Fruit fly (Drosophila melanogaster) whole organism, embryonic: Measurements from ENCODE around the gene CG6739.

Experiments used
- Asciz ChIP-seq: fragments of 200-800 bp; sonication (Bioruptor generic); optimal IDR thresholded peaks from 2 replicates; lab custom pipeline; 2017; ENCODE audit warnings: missing biosample characterization, mild to moderate bottlenecking, missing genetic modification characterization, missing genetic modification reagents
- BEAF-32 ChIP-seq: fragments of 200-800 bp; sonication (Bioruptor generic); optimal IDR thresholded peaks from 3 replicates; lab custom pipeline; 2017; ENCODE audit warnings: missing biosample characterization, missing genetic modification characterization, mild to moderate bottlenecking, moderate library complexity, missing genetic modification reagents
- BtbVII ChIP-seq: fragments of 200-800 bp; sonication (Bioruptor generic); optimal IDR thresholded peaks from 3 replicates; lab custom pipeline; 2017; ENCODE audit warnings: missing biosample characterization, mild to moderate bottlenecking, missing genetic modification characterization
- C15 ChIP-seq: fragments of 200-800 bp; sonication (Bioruptor generic); IDR thresholded peaks from 3 replicates; pipeline ENCODE4 v1.3.6; 2022; ENCODE audit warnings: missing biosample characterization, missing genetic modification characterization
- CG10959 ChIP-seq: fragments of 200-800 bp; sonication (Bioruptor generic); IDR thresholded peaks from 2 replicates; pipeline ENCODE4 v1.3.6; 2022; ENCODE audit warnings: missing biosample characterization, missing genetic modification characterization
- CG13287 ChIP-seq: fragments of 200-800 bp; sonication (Bioruptor generic); IDR thresholded peaks from 2 replicates; pipeline ENCODE4 v1.3.6; 2022; ENCODE audit warnings: missing biosample characterization, missing genetic modification characterization; ENCODE audit not compliant: partially characterized antibody
- CG13624 ChIP-seq: fragments of 200-800 bp; sonication (Bioruptor generic); optimal IDR thresholded peaks from 2 replicates; lab custom pipeline; 2016; ENCODE audit warnings: missing biosample characterization, missing genetic modification characterization
- CG13775 ChIP-seq: fragments of 200-800 bp; sonication (Bioruptor generic); optimal IDR thresholded peaks from 3 replicates; lab custom pipeline; 2017; ENCODE audit warnings: missing biosample characterization, mild to moderate bottlenecking, missing genetic modification characterization
- CG14860 ChIP-seq: fragments of 200-800 bp; sonication (Bioruptor generic); IDR thresholded peaks from 3 replicates; pipeline ENCODE4 v1.3.6; 2022; ENCODE audit warnings: missing biosample characterization, missing genetic modification characterization; ENCODE audit not compliant: partially characterized antibody
- CG1529 ChIP-seq: fragments of 200-800 bp; sonication (Bioruptor generic); optimal IDR thresholded peaks from 3 replicates; lab custom pipeline; 2018; ENCODE audit warnings: missing biosample characterization, missing genetic modification characterization
- CG17186 ChIP-seq: fragments of 200-800 bp; sonication (Bioruptor generic); optimal IDR thresholded peaks from 3 replicates; lab custom pipeline; 2017; ENCODE audit warnings: missing biosample characterization, missing genetic modification reagents, missing genetic modification characterization
- CG17328 ChIP-seq: fragments of 200-800 bp; sonication (Bioruptor generic); IDR thresholded peaks from 2 replicates; pipeline ENCODE4 v1.3.6; 2022; ENCODE audit warnings: missing biosample characterization, missing genetic modification characterization
- CG2129 ChIP-seq: fragments of 200-800 bp; sonication (Bioruptor generic); IDR thresholded peaks from 2 replicates; pipeline ENCODE4 v1.3.6; 2022; ENCODE audit warnings: missing biosample characterization, missing genetic modification characterization; ENCODE audit not compliant: partially characterized antibody
- CG30403 ChIP-seq: fragments of 200-800 bp; sonication (Bioruptor generic); optimal IDR thresholded peaks from 3 replicates; lab custom pipeline; 2016; ENCODE audit warnings: missing biosample characterization, missing genetic modification characterization
- CG30431 ChIP-seq: fragments of 200-800 bp; sonication (Bioruptor generic); optimal IDR thresholded peaks from 2 replicates; lab custom pipeline; 2017; ENCODE audit warnings: missing biosample characterization, missing genetic modification characterization
- CG3281 ChIP-seq: fragments of 200-800 bp; sonication (Bioruptor generic); optimal IDR thresholded peaks from 3 replicates; lab custom pipeline; 2017; ENCODE audit warnings: missing biosample characterization, mild to moderate bottlenecking, missing genetic modification characterization
- CG33213 ChIP-seq: fragments of 200-800 bp; sonication (Bioruptor generic); optimal IDR thresholded peaks from 3 replicates; lab custom pipeline; 2016; ENCODE audit warnings: missing biosample characterization, missing genetic modification characterization
- CG34224 ChIP-seq: fragments of 200-800 bp; sonication (Bioruptor generic); IDR thresholded peaks from 3 replicates; pipeline ENCODE4 v1.3.6; 2022; ENCODE audit warnings: missing biosample characterization, missing genetic modification characterization; ENCODE audit not compliant: partially characterized antibody
- CG5245 ChIP-seq: fragments of 200-800 bp; sonication (Bioruptor generic); optimal IDR thresholded peaks from 3 replicates; lab custom pipeline; 2016; ENCODE audit warnings: missing biosample characterization, missing genetic modification characterization
- CG6683 ChIP-seq: fragments of 200-800 bp; sonication (Bioruptor generic); optimal IDR thresholded peaks from 2 replicates; lab custom pipeline; 2017; ENCODE audit warnings: missing biosample characterization, mild to moderate bottlenecking, missing genetic modification characterization, missing genetic modification reagents
- Camta ChIP-seq: fragments of 200-800 bp; sonication (Bioruptor generic); optimal IDR thresholded peaks from 2 replicates; lab custom pipeline; 2016; ENCODE audit warnings: missing biosample characterization, missing genetic modification characterization
- Dad ChIP-seq: fragments of 200-800 bp; sonication (Bioruptor generic); optimal IDR thresholded peaks from 3 replicates; lab custom pipeline; 2016; ENCODE audit warnings: missing biosample characterization, missing genetic modification characterization
- Fer1 ChIP-seq: fragments of 200-800 bp; sonication (Bioruptor generic); optimal IDR thresholded peaks from 2 replicates; lab custom pipeline; 2017; ENCODE audit warnings: missing biosample characterization, mild to moderate bottlenecking, missing genetic modification characterization
- Fer3 ChIP-seq: fragments of 200-800 bp; sonication (Bioruptor generic); optimal IDR thresholded peaks from 2 replicates; lab custom pipeline; 2018; ENCODE audit warnings: missing biosample characterization, mild to moderate bottlenecking, missing genetic modification characterization, moderate library complexity
- Mad ChIP-seq: fragments of 200-800 bp; sonication (Bioruptor generic); optimal IDR thresholded peaks from 2 replicates; lab custom pipeline; 2016; ENCODE audit warnings: missing biosample characterization, missing genetic modification characterization
- NfI ChIP-seq: fragments of 200-800 bp; sonication (Bioruptor generic); optimal IDR thresholded peaks from 3 replicates; lab custom pipeline; 2018; ENCODE audit warnings: missing biosample characterization, mild to moderate bottlenecking, missing genetic modification characterization, moderate library complexity
- Ravus ChIP-seq: fragments of 200-800 bp; sonication (Bioruptor generic); IDR thresholded peaks from 2 replicates; pipeline ENCODE4 v1.3.6; 2022; ENCODE audit warnings: missing biosample characterization, missing genetic modification characterization
- Spps ChIP-seq: fragments of 200-800 bp; sonication (Bioruptor generic); optimal IDR thresholded peaks from 2 replicates; lab custom pipeline; 2018; ENCODE audit warnings: missing biosample characterization, mild to moderate bottlenecking, missing genetic modification characterization
- ato ChIP-seq: fragments of 200-800 bp; sonication (Bioruptor generic); IDR thresholded peaks from 2 replicates; pipeline ENCODE4 v1.3.6; 2022; ENCODE audit warnings: missing biosample characterization, missing genetic modification characterization; ENCODE audit not compliant: partially characterized antibody
- bab2 ChIP-seq: fragments of 200-800 bp; sonication (Bioruptor generic); optimal IDR thresholded peaks from 2 replicates; lab custom pipeline; 2016; ENCODE audit warnings: missing biosample characterization, missing genetic modification characterization
- dmrt99B ChIP-seq: fragments of 200-800 bp; sonication (Bioruptor generic); optimal IDR thresholded peaks from 2 replicates; lab custom pipeline; 2018; ENCODE audit warnings: missing biosample characterization, mild to moderate bottlenecking, missing genetic modification characterization, moderate library complexity
- en ChIP-seq: fragments of 200-800 bp; sonication (Bioruptor generic); optimal IDR thresholded peaks from 2 replicates; lab custom pipeline; 2016; ENCODE audit warnings: missing biosample characterization, missing genetic modification characterization
- gce ChIP-seq: fragments of 200-800 bp; sonication (Bioruptor generic); IDR thresholded peaks from 3 replicates; pipeline ENCODE4 v1.3.6; 2022; ENCODE audit warnings: missing biosample characterization, missing genetic modification characterization
- kay ChIP-seq: fragments of 200-800 bp; sonication (Bioruptor generic); optimal IDR thresholded peaks from 2 replicates; lab custom pipeline; 2016; ENCODE audit warnings: missing biosample characterization, missing genetic modification characterization
- mam ChIP-seq: fragments of 200-800 bp; sonication (Bioruptor generic); optimal IDR thresholded peaks from 3 replicates; lab custom pipeline; 2016; ENCODE audit warnings: missing biosample characterization, missing genetic modification characterization
- org-1 ChIP-seq: fragments of 200-800 bp; sonication (Bioruptor generic); optimal IDR thresholded peaks from 2 replicates; lab custom pipeline; 2017; ENCODE audit warnings: missing biosample characterization, missing genetic modification characterization
- peb ChIP-seq: fragments of 200-800 bp; sonication (Bioruptor generic); IDR thresholded peaks from 2 replicates; pipeline ENCODE4 v1.3.6; 2022; ENCODE audit warnings: missing biosample characterization, missing genetic modification characterization
- pros ChIP-seq: fragments of 200-800 bp; sonication (Bioruptor generic); optimal IDR thresholded peaks from 3 replicates; lab custom pipeline; 2019; ENCODE audit warnings: missing biosample characterization, mild to moderate bottlenecking, missing genetic modification characterization, moderate library complexity
- pzg ChIP-seq: fragments of 200-800 bp; sonication (Bioruptor generic); optimal IDR thresholded peaks from 3 replicates; lab custom pipeline; 2018; ENCODE audit warnings: missing biosample characterization, mild to moderate bottlenecking, missing genetic modification characterization, moderate library complexity
- salm ChIP-seq: fragments of 200-800 bp; sonication (Bioruptor generic); optimal IDR thresholded peaks from 2 replicates; lab custom pipeline; 2018; ENCODE audit warnings: missing biosample characterization, mild to moderate bottlenecking, missing genetic modification characterization
- sim ChIP-seq: fragments of 200-800 bp; sonication (Bioruptor generic); IDR thresholded peaks from 2 replicates; pipeline ENCODE4 v1.3.6; 2022; ENCODE audit warnings: missing biosample characterization, missing genetic modification characterization
- slbo ChIP-seq: fragments of 200-800 bp; sonication (Bioruptor generic); IDR thresholded peaks from 2 replicates; pipeline ENCODE4 v1.3.6; 2022; ENCODE audit warnings: missing biosample characterization, missing genetic modification characterization
- so ChIP-seq: fragments of 200-800 bp; sonication (Bioruptor generic); IDR thresholded peaks from 3 replicates; pipeline ENCODE4 v1.3.6; 2022; ENCODE audit warnings: missing biosample characterization, missing genetic modification characterization
- sqz ChIP-seq: fragments of 200-800 bp; sonication (Bioruptor generic); optimal IDR thresholded peaks from 3 replicates; lab custom pipeline; 2018; ENCODE audit warnings: missing biosample characterization, mild to moderate bottlenecking, missing genetic modification characterization
- stwl ChIP-seq: fragments of 200-800 bp; sonication (Bioruptor generic); optimal IDR thresholded peaks from 3 replicates; lab custom pipeline; 2018; ENCODE audit warnings: missing biosample characterization, mild to moderate bottlenecking, missing genetic modification characterization, moderate library complexity
- trem ChIP-seq: fragments of 200-800 bp; optimal IDR thresholded peaks from 3 replicates; lab custom pipeline; 2019; ENCODE audit warnings: missing biosample characterization, mild to moderate bottlenecking, missing genetic modification characterization, moderate library complexity
- tx ChIP-seq: fragments of 200-800 bp; sonication (Bioruptor generic); optimal IDR thresholded peaks from 2 replicates; lab custom pipeline; 2016; ENCODE audit warnings: missing biosample characterization, missing genetic modification characterization
- zen ChIP-seq: fragments of 200-800 bp; sonication (Bioruptor generic); optimal IDR thresholded peaks from 3 replicates; lab custom pipeline; 2018; ENCODE audit warnings: missing biosample characterization, mild to moderate bottlenecking, missing genetic modification characterization, moderate library complexity

The CG6739 gene

DNA sequence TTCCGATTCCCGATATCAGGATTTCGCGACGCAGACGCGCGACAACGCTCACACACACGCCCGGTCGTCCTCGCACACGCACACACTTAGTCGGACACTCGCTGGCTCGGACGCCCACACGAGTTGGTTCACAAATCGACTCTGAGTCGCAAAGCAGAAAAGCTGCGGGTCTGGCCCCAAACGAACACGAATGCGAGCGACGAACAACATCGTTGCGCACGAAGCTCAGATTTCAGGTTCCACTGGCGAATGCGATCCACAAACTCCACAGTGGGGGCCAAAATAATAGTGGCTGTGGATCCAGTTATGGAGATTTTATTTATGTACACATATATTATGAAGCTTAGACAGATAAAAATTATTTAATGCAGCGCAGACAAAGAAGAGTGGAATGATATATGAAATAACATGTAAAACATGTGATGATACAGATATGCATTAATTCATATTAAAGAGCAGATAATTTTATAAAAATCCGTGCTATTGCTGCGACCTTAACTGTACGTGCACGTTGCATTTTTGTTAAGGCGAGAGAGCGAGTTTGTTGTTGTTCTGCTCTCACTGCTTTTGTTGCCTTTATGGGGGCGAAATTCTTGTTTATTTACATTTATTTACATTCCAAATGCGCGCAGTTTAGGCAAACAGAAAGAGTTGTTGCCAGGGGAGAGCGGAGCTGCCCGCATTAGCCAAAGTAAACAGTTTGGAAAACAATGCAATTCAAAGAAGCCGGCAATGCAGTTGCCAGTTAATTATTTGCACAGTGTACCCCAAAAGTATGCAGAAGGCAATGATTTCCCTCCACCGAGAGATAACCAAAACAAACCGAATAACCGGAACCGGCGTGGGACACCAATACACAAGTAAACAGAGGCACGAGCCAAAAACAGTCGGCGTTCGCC is 31.5 kb upstream of the CG6739 start (continued):
- TF ChIP-seq CG30431 (GFP tag; lab: Kevin White, UChicago) (peak; percentile 75), ato (GFP tag; lab: Robert Waterston, UW) (peak; percentile 29), CG10959 (GFP tag; lab: Robert Waterston, UW) (peak; percentile 59), zen (tag; lab: Kevin White, UChicago) (peak; percentile 77), Spps (tag; lab: Kevin White, UChicago) (peak; percentile 83), Dad (peak; percentile 67), BEAF-32 (GFP tag; lab: Kevin White, UChicago) (no peak), tx (GFP tag; lab: Kevin White, UChicago) (no peak), CG14860 (GFP tag; lab: Robert Waterston, UW) (no peak), trem (tag; lab: Kevin White, UChicago) (peak; percentile 93), Fer3 (tag; lab: Kevin White, UChicago) (peak; percentile 67), CG13624 (peak; percentile 27), dmrt99B (tag; lab: Kevin White, UChicago) (peak; percentile 94), CG3281 (GFP tag; lab: Kevin White, UChicago) (peak; percentile 73), CG13775 (GFP tag; lab: Kevin White, UChicago) (peak; percentile 69), C15 (GFP tag; lab: Robert Waterston, UW) (no peak), CG13287 (GFP tag; lab: Robert Waterston, UW) (peak; percentile 13; the same call in 1 of the 2 replicates), sqz (GFP tag; lab: Kevin White, UChicago) (peak; percentile 64), kay (GFP tag; lab: Kevin White, UChicago) (peak; percentile 26), CG34224 (peak; percentile 21; the same call in 1 of the 3 replicates), Fer1 (peak; percentile 78), salm (peak; percentile 39), Mad (GFP tag; lab: Kevin White, UChicago) (peak; percentile 59), CG5245 (GFP tag; lab: Kevin White, UChicago) (peak; percentile 66), gce (GFP tag; lab: Robert Waterston, UW) (peak; percentile 62), pros (GFP tag; lab: Kevin White, UChicago) (peak; percentile 41), mam (GFP tag; lab: Kevin White, UChicago) (peak; percentile 60), stwl (peak; percentile 44), sim (GFP tag; lab: Robert Waterston, UW) (peak; percentile 68), CG17186 (GFP tag; lab: Kevin White, UChicago) (peak; percentile 78), BtbVII (GFP tag; lab: Kevin White, UChicago) (peak; percentile 74), pzg (GFP tag; lab: Kevin White, UChicago) (no peak), CG6683 (GFP tag; lab: Kevin White, UChicago) (peak; percentile 74), Camta (GFP tag; lab: Kevin White, UChicago) (peak; percentile 82), peb (GFP tag; lab: Robert Waterston, UW) (peak; percentile 76), NfI (peak; percentile 82), en (GFP tag; lab: Kevin White, UChicago) (peak; percentile 74), CG33213 (peak; percentile 46), bab2 (GFP tag; lab: Kevin White, UChicago) (peak; percentile 64), CG2129 (GFP tag; lab: Robert Waterston, UW) (no peak), slbo (peak; percentile 50), CG17328 (GFP tag; lab: Robert Waterston, UW) (peak; percentile 67), so (GFP tag; lab: Robert Waterston, UW) (peak; percentile 81; the same call in 2 of the 3 replicates), CG1529 (GFP tag; lab: Kevin White, UChicago) (peak; percentile 77), Ravus (GFP tag; lab: Robert Waterston, UW) (peak; percentile 53), Asciz (peak; percentile 89), org-1 (GFP tag; lab: Kevin White, UChicago) (peak; percentile 73), CG30403 (no peak)
